Worm (Caenorhabditis elegans) whole organism, mixed stage, embryonic: ENCODE results near the gene nhr-202.

Source experiments
- M03D4.4 ChIP-seq: sonication (generic microtip); optimal IDR thresholded peaks from 2 replicates; lab custom pipeline; 2017; ENCODE audit warnings: mild to moderate bottlenecking, missing genetic modification characterization, missing compliant biosample characterization
- blmp-1 ChIP-seq: fragments of 150-350 bp; optimal IDR thresholded peaks from 2 replicates; lab custom pipeline; 2014; ENCODE audit warnings: missing biosample characterization, missing genetic modification characterization
- ceh-39 ChIP-seq: fragments of 150-350 bp; optimal IDR thresholded peaks from 2 replicates; lab custom pipeline; 2014; ENCODE audit warnings: missing biosample characterization, missing genetic modification characterization
- ceh-43 ChIP-seq: fragments of 200-800 bp; sonication (Bioruptor generic); optimal IDR thresholded peaks from 2 replicates; lab custom pipeline; 2018; ENCODE audit warnings: mild to moderate bottlenecking, missing genetic modification characterization, moderate library complexity, missing compliant biosample characterization
- ceh-83 ChIP-seq: fragments of 200-800 bp; sonication (Bioruptor generic); optimal IDR thresholded peaks from 2 replicates; lab custom pipeline; 2018; ENCODE audit warnings: mild to moderate bottlenecking, missing genetic modification characterization, missing compliant biosample characterization
- ces-1 ChIP-seq: fragments of 150-350 bp; optimal IDR thresholded peaks from 2 replicates; lab custom pipeline; 2014; ENCODE audit warnings: missing biosample characterization, missing genetic modification reagents, missing genetic modification characterization
- cnd-1 ChIP-seq: fragments of 200-800 bp; sonication (Bioruptor generic); optimal IDR thresholded peaks from 2 replicates; lab custom pipeline; 2018; ENCODE audit warnings: mild to moderate bottlenecking, missing genetic modification characterization, missing compliant biosample characterization
- drap-1 ChIP-seq: fragments of 200-800 bp; sonication (Bioruptor generic); optimal IDR thresholded peaks from 3 replicates; lab custom pipeline; 2018; ENCODE audit warnings: mild to moderate bottlenecking, missing genetic modification characterization, missing compliant biosample characterization
- elt-1 ChIP-seq: sonication (generic microtip); optimal IDR thresholded peaks from 2 replicates; lab custom pipeline; 2017; ENCODE audit warnings: missing genetic modification characterization, mild to moderate bottlenecking, missing compliant biosample characterization, antibody characterized with exemption, moderate library complexity, borderline replicate concordance; ENCODE audit not compliant: insufficient read depth
- elt-3 ChIP-seq: fragments of 150-350 bp; optimal IDR thresholded peaks from 2 replicates; lab custom pipeline; 2014; ENCODE audit warnings: missing biosample characterization, missing genetic modification characterization
- flh-1 ChIP-seq: fragments of 200-800 bp; sonication (Bioruptor generic); optimal IDR thresholded peaks from 2 replicates; lab custom pipeline; 2018; ENCODE audit warnings: mild to moderate bottlenecking, missing genetic modification characterization, moderate library complexity, missing compliant biosample characterization
- ham-2 ChIP-seq: fragments of 200-800 bp; sonication (Bioruptor generic); optimal IDR thresholded peaks from 2 replicates; lab custom pipeline; 2018; ENCODE audit warnings: mild to moderate bottlenecking, missing genetic modification characterization, missing compliant biosample characterization
- hlh-1 ChIP-seq: fragments of 150-350 bp; optimal IDR thresholded peaks from 2 replicates; lab custom pipeline; 2014; ENCODE audit warnings: missing biosample characterization, missing genetic modification reagents, missing genetic modification characterization
- lin-13 ChIP-seq: fragments of 150-350 bp; optimal IDR thresholded peaks from 2 replicates; lab custom pipeline; 2014; ENCODE audit warnings: missing biosample characterization, missing genetic modification characterization
- lin-32 ChIP-seq: fragments of 200-800 bp; sonication (Bioruptor generic); optimal IDR thresholded peaks from 2 replicates; lab custom pipeline; 2018; ENCODE audit warnings: mild to moderate bottlenecking, missing genetic modification characterization, missing compliant biosample characterization
- lsy-2 ChIP-seq: fragments of 150-350 bp; optimal IDR thresholded peaks from 2 replicates; lab custom pipeline; 2014; ENCODE audit warnings: missing biosample characterization, missing genetic modification characterization
- mab-5 ChIP-seq: fragments of 150-350 bp; optimal IDR thresholded peaks from 2 replicates; lab custom pipeline; 2014; ENCODE audit warnings: missing biosample characterization, missing genetic modification characterization
- nhr-12 ChIP-seq: fragments of 150-350 bp; optimal IDR thresholded peaks from 2 replicates; lab custom pipeline; 2014; ENCODE audit warnings: missing biosample characterization, missing genetic modification characterization
- nhr-237 ChIP-seq: fragments of 150-350 bp; optimal IDR thresholded peaks from 2 replicates; lab custom pipeline; 2014; ENCODE audit warnings: missing biosample characterization, missing genetic modification characterization
- nhr-28 ChIP-seq: fragments of 150-350 bp; optimal IDR thresholded peaks from 2 replicates; lab custom pipeline; 2014; ENCODE audit warnings: missing biosample characterization, missing genetic modification characterization
- nhr-76 ChIP-seq: sonication (generic microtip); optimal IDR thresholded peaks from 2 replicates; lab custom pipeline; 2017; ENCODE audit warnings: missing biosample characterization, missing genetic modification characterization
- pha-4 ChIP-seq: fragments of 150-350 bp; optimal IDR thresholded peaks from 2 replicates; lab custom pipeline; 2018; ENCODE audit warnings: missing biosample characterization, missing genetic modification reagents, missing genetic modification characterization
- snpc-4 ChIP-seq: fragments of 150-350 bp; optimal IDR thresholded peaks from 2 replicates; lab custom pipeline; 2014; ENCODE audit warnings: missing biosample characterization, missing genetic modification characterization
- sptf-1 ChIP-seq: sonication (generic microtip); optimal IDR thresholded peaks from 2 replicates; lab custom pipeline; 2017; ENCODE audit warnings: mild to moderate bottlenecking, missing genetic modification characterization, moderate library complexity, missing compliant biosample characterization
- unc-120 ChIP-seq: sonication (generic microtip); optimal IDR thresholded peaks from 2 replicates; lab custom pipeline; 2017; ENCODE audit warnings: missing genetic modification characterization, missing compliant biosample characterization; ENCODE audit not compliant: poor library complexity, severe bottlenecking
- unc-39 ChIP-seq: fragments of 150-350 bp; optimal IDR thresholded peaks from 2 replicates; lab custom pipeline; 2014; ENCODE audit warnings: missing biosample characterization, missing genetic modification characterization
- unc-62 ChIP-seq: fragments of 150-350 bp; optimal IDR thresholded peaks from 2 replicates; lab custom pipeline; 2014; ENCODE audit warnings: missing biosample characterization, missing genetic modification reagents, missing genetic modification characterization
- zip-8 ChIP-seq: fragments of 150-350 bp; optimal IDR thresholded peaks from 2 replicates; lab custom pipeline; 2014; ENCODE audit warnings: missing biosample characterization, missing genetic modification characterization
- ztf-11 ChIP-seq: fragments of 150-350 bp; optimal IDR thresholded peaks from 2 replicates; lab custom pipeline; 2014; ENCODE audit warnings: missing biosample characterization, missing genetic modification characterization

Gene nhr-202

DNA sequence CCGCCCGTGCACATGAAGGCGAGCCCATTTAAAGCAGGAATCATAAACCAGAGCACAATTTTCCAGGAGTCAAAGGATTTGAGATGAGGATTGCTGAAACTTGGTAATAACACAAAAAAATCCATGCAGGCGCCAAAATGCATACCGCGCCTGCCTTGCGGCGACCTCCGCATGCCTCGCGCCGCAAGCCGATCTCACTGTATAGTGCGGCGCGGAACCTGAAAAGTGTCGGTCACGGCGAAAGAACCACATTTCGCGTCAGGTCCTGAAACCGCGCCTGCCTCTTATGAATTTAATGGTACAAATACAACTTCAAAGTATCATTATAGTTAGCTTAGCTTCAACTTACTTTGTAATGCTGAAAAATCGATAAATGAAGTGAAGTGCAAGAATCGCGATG is 38.1 kb downstream of the nhr-202 start:
- no peak for TF ChIP-seq nhr-76 (tag; lab: Kevin White, UChicago)
- TF ChIP-seq mab-5 (tag; lab: Kevin White, UChicago), result no peak
- no peak for TF ChIP-seq zip-8
- no peak for TF ChIP-seq nhr-12 (tag; lab: Kevin White, UChicago)
- TF ChIP-seq unc-120, result no peak
- no peak for TF ChIP-seq drap-1 (GFP tag; lab: Kevin White, UChicago)
- no peak for TF ChIP-seq snpc-4 (tag; lab: Kevin White, UChicago)
- no peak for TF ChIP-seq unc-39 (tag; lab: Kevin White, UChicago)
- no peak for TF ChIP-seq lin-13 (tag; lab: Kevin White, UChicago)
- TF ChIP-seq elt-3 (tag; lab: Kevin White, UChicago), result no peak
- no peak for TF ChIP-seq pha-4 (tag; lab: Kevin White, UChicago)
- no peak for TF ChIP-seq sptf-1
- TF ChIP-seq ceh-43 (GFP tag; lab: Kevin White, UChicago), result no peak
- TF ChIP-seq, all 35 proteins: peak for 0

- TF ChIP-seq M03D4.4 (tag; lab: Kevin White, UChicago), result no peak
- TF ChIP-seq sptf-1, result no peak
- TF ChIP-seq nhr-28 (tag; lab: Kevin White, UChicago), result no peak
- no peak for TF ChIP-seq mab-5 (tag; lab: Kevin White, UChicago)
- TF ChIP-seq elt-1, result no peak
- TF ChIP-seq lin-13 (tag; lab: Kevin White, UChicago), result no peak
- TF ChIP-seq ceh-39 (tag; lab: Kevin White, UChicago), result no peak
- TF ChIP-seq cnd-1 (tag; lab: Kevin White, UChicago), result no peak
- TF ChIP-seq hlh-1 (tag; lab: Kevin White, UChicago), result no peak
- no peak for TF ChIP-seq lin-32 (GFP tag; lab: Kevin White, UChicago)
- no peak for TF ChIP-seq nhr-237
- no peak for TF ChIP-seq zip-8
- no peak for TF ChIP-seq pha-4 (tag; lab: Kevin White, UChicago)
- TF ChIP-seq nhr-76 (tag; lab: Kevin White, UChicago), result no peak
- no peak for TF ChIP-seq snpc-4 (tag; lab: Kevin White, UChicago)
- TF ChIP-seq ceh-83 (GFP tag; lab: Kevin White, UChicago), result no peak
- no peak for TF ChIP-seq unc-120
- TF ChIP-seq ztf-11, result no peak
- TF ChIP-seq unc-39 (tag; lab: Kevin White, UChicago), result no peak
Measured at ce11 chrV:501230-501629, 38.8 kb downstream of the nhr-202 start, which contains the start of gene str-256. Gene str-256, minus strand, starts transcription at chrV:501330.

DNA sequence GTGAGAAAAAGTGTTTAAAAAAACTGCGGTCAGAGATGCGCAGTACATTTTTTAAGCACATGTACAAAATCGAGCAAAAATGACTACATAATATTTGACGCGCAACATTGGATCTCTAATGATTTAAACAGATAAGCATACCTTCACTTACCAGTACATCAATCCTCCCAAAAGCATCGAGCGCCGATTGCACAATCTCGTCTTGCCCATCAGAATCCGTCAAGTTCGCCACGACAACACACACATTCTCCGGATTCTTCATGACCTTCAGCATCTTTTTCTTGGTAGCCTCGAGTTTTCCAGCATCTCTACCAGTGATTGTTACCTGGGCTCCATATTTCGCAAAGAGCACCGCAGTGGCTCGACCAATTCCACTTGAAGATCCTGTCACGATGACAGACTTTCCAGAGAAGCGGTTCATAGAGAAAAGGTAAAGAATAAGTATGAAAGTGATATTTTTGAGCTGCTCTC is 40.5 kb downstream of the nhr-202 start, which contains the start of gene T01G6.10:
Gene T01G6.10 (minus strand): TSS at position 421 of the 471 bp plus-strand sequence.
- TF ChIP-seq ceh-39 (tag; lab: Kevin White, UChicago) (no peak), ceh-43 (GFP tag; lab: Kevin White, UChicago) (no peak), flh-1 (GFP tag; lab: Kevin White, UChicago) (no peak), blmp-1 (tag; lab: Kevin White, UChicago) (no peak), ces-1 (GFP tag; lab: Kevin White, UChicago) (no peak)

DNA sequence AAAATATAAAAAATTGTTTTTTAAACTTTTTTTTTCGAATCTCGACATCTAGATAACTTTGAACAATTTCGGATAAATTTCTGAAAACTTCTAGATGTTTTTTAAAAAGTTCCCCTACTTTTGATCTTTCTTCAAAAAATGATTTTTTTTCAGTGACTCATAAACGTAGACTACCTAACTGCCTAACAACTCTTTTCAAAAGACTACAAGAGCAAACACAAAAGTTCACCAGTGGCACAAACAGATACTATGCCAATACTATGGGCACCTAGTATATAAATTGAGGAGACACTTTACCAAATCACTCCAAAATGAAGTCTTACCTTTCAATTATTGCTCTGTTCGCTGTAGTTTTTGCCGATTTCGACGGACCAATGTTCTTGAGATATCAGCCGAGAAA is 41.3 kb downstream of the nhr-202 start, which contains the start of gene srlf-35:
Gene srlf-35 (plus strand): TSS at position 301 of the 400 bp plus-strand sequence.
- TF ChIP-seq mab-5 (tag; lab: Kevin White, UChicago) (no peak), cnd-1 (tag; lab: Kevin White, UChicago) (no peak), unc-120 (no peak), nhr-28 (tag; lab: Kevin White, UChicago) (no peak), sptf-1 (no peak), elt-1 (no peak), lsy-2 (tag; lab: Kevin White, UChicago) (no peak), unc-62 (GFP tag; lab: Kevin White, UChicago) (no peak), nhr-12 (tag; lab: Kevin White, UChicago) (no peak), elt-3 (tag; lab: Kevin White, UChicago) (no peak), ztf-11 (no peak)
- TF ChIP-seq, all 35 proteins: peak for 0

DNA sequence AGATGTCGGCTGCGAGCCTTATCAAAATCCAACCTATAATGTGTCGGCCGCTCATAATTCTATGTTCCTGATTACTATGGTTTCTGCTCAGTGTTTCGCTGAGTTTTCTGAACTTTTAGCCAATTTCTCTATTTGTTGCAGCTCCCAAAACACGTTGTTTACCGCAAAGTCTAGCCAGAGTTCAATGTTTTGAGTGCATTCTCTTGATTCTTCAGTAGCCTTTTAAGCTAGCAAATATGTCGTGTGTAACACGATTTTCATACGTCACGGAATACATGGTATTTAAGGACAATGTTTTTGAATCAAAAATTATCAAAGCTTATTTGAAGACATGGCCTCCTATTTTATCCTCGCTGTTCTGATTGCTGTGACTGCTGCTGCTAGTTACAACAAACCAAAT is 42.8 kb downstream of the nhr-202 start, which contains the start of gene srlf-19:
Gene srlf-19 (plus strand): TSS at position 301 of the 400 bp plus-strand sequence.
- TF ChIP-seq nhr-237 (no peak), elt-3 (tag; lab: Kevin White, UChicago) (no peak), sptf-1 (no peak), blmp-1 (tag; lab: Kevin White, UChicago) (no peak), snpc-4 (tag; lab: Kevin White, UChicago) (no peak), ham-2 (no peak), unc-62 (GFP tag; lab: Kevin White, UChicago) (no peak)
